Worm (Caenorhabditis elegans) whole organism, L4 larva: ENCODE data around the gene clec-221.
A peak's percentile ranks its signal among the peaks of the same experiment; 100 is the strongest.

ENCODE experiments used
- F44E2.7 ChIP-seq: fragments of 200-800 bp; sonication (Bioruptor generic); IDR thresholded peaks from 2 replicates; pipeline ENCODE4 v2.1.2; 2022; ENCODE audit warnings: missing genetic modification characterization, missing compliant biosample characterization
- R02D3.7 ChIP-seq: fragments of 150-350 bp; sonication (generic microtip); optimal IDR thresholded peaks from 3 replicates; lab custom pipeline; 2014; ENCODE audit warnings: missing biosample characterization, missing genetic modification characterization
- T20F7.1 ChIP-seq: fragments of 200-800 bp; sonication (Bioruptor generic); optimal IDR thresholded peaks from 2 replicates; lab custom pipeline; 2018; ENCODE audit warnings: mild to moderate bottlenecking, missing genetic modification characterization, missing compliant biosample characterization
- T26A8.4 ChIP-seq: fragments of 200-800 bp; sonication (Bioruptor generic); IDR thresholded peaks from 2 replicates; pipeline ENCODE4 v1.3.6; 2022; ENCODE audit warnings: missing genetic modification characterization, missing compliant biosample characterization
- Y48G9A.11 ChIP-seq: fragments of 200-800 bp; sonication (Bioruptor generic); IDR thresholded peaks from 2 replicates; pipeline ENCODE4 v1.3.6; 2022; ENCODE audit warnings: missing genetic modification reagents, missing genetic modification characterization, missing compliant biosample characterization
- Y5F2A.4 ChIP-seq: fragments of 200-800 bp; sonication (Bioruptor generic); optimal IDR thresholded peaks from 2 replicates; lab custom pipeline; 2018; ENCODE audit warnings: mild to moderate bottlenecking, missing genetic modification characterization, missing compliant biosample characterization
- aha-1 ChIP-seq: fragments of 150-350 bp; peaks from one replicate; lab custom pipeline; 2014; ENCODE audit warnings: missing biosample characterization, missing genetic modification characterization
- aly-2 ChIP-seq: sonication (generic microtip); optimal IDR thresholded peaks from 2 replicates; lab custom pipeline; 2018; ENCODE audit warnings: missing biosample characterization, missing genetic modification characterization
- ama-1 ChIP-seq: fragments of 150-350 bp; optimal IDR thresholded peaks from 2 replicates; lab custom pipeline; 2014; ENCODE audit warnings: inconsistent platforms, mixed read lengths
- arid-1 ChIP-seq: fragments of 200-800 bp; sonication (Bioruptor generic); conservative IDR thresholded peaks from 2 replicates; pipeline ENCODE4 v1.3.6; 2022; ENCODE audit warnings: missing genetic modification reagents, missing genetic modification characterization, missing compliant biosample characterization
- attf-4 ChIP-seq: sonication (generic microtip); optimal IDR thresholded peaks from 3 replicates; lab custom pipeline; 2017; ENCODE audit warnings: missing biosample characterization, missing genetic modification characterization
- ceh-28 ChIP-seq: fragments of 150-350 bp; optimal IDR thresholded peaks from 2 replicates; lab custom pipeline; 2014; ENCODE audit warnings: missing biosample characterization, missing genetic modification reagents, missing genetic modification characterization
- ceh-44 ChIP-seq: fragments of 200-800 bp; sonication (Bioruptor generic); IDR thresholded peaks from 2 replicates; pipeline ENCODE4 v1.3.6; 2022; ENCODE audit warnings: missing genetic modification reagents, missing genetic modification characterization, missing compliant biosample characterization
- ces-1 ChIP-seq: fragments of 150-350 bp; sonication (generic microtip); optimal IDR thresholded peaks from 4 replicates; lab custom pipeline; 2014; ENCODE audit warnings: missing biosample characterization, missing genetic modification reagents, missing genetic modification characterization
- cey-2 ChIP-seq: sonication (generic microtip); optimal IDR thresholded peaks from 3 replicates; lab custom pipeline; 2017; ENCODE audit warnings: missing genetic modification characterization, mild to moderate bottlenecking, missing compliant biosample characterization, antibody characterized with exemption, borderline replicate concordance; ENCODE audit not compliant: insufficient read depth
- ctbp-1 ChIP-seq: fragments of 200-800 bp; sonication (Bioruptor generic); IDR thresholded peaks from 2 replicates; pipeline ENCODE4 v1.3.6; 2022; ENCODE audit warnings: missing genetic modification reagents, missing genetic modification characterization, missing compliant biosample characterization
- daf-12 ChIP-seq: fragments of 150-350 bp; optimal IDR thresholded peaks from 2 replicates; lab custom pipeline; 2014; ENCODE audit warnings: missing biosample characterization, missing genetic modification reagents, missing genetic modification characterization
- daf-19 ChIP-seq: fragments of 200-800 bp; sonication (Bioruptor generic); conservative IDR thresholded peaks from 2 replicates; pipeline ENCODE4 v1.3.6; 2022; ENCODE audit warnings: missing genetic modification characterization, missing compliant biosample characterization
- daf-8 ChIP-seq: fragments of 200-800 bp; sonication (Bioruptor generic); IDR thresholded peaks from 2 replicates; pipeline ENCODE4 v1.3.6; 2022; ENCODE audit warnings: missing genetic modification characterization, missing compliant biosample characterization
- dmd-6 ChIP-seq: fragments of 200-800 bp; sonication (Bioruptor generic); IDR thresholded peaks from 2 replicates; pipeline ENCODE4 v1.3.6; 2022; ENCODE audit warnings: missing genetic modification reagents, missing genetic modification characterization, missing compliant biosample characterization
- dmd-8 ChIP-seq: fragments of 200-800 bp; sonication (Bioruptor generic); IDR thresholded peaks from 2 replicates; pipeline ENCODE4 v1.3.6; 2022; ENCODE audit warnings: missing genetic modification characterization, missing compliant biosample characterization
- dpl-1 ChIP-seq: fragments of 150-350 bp; optimal IDR thresholded peaks from 2 replicates; lab custom pipeline; 2014; ENCODE audit warnings: missing biosample characterization, missing genetic modification reagents, missing genetic modification characterization
- egl-43 ChIP-seq: fragments of 200-800 bp; sonication (Bioruptor generic); IDR thresholded peaks from 2 replicates; pipeline ENCODE4 v1.3.6; 2022; ENCODE audit warnings: missing genetic modification reagents, missing genetic modification characterization, missing compliant biosample characterization
- fos-1 ChIP-seq: fragments of 150-350 bp; optimal IDR thresholded peaks from 2 replicates; lab custom pipeline; 2014; ENCODE audit warnings: missing biosample characterization, missing genetic modification characterization
- hif-1 ChIP-seq, 2 experiments: sonication (generic microtip); optimal IDR thresholded peaks; 2 replicates each; lab custom pipeline; 2016 to 2017; ENCODE audit warnings: missing compliant biosample characterization in 2 of 2, missing genetic modification characterization in 2 of 2, missing genetic modification reagents in 2 of 2, missing genotype in 2 of 2, mild to moderate bottlenecking in 1 of 2
- jun-1 ChIP-seq: fragments of 150-350 bp; optimal IDR thresholded peaks from 2 replicates; lab custom pipeline; 2014; ENCODE audit warnings: missing biosample characterization, missing genetic modification reagents, missing genetic modification characterization
- lin-1 ChIP-seq: fragments of 200-800 bp; sonication (Bioruptor generic); IDR thresholded peaks from 2 replicates; pipeline ENCODE4 v1.3.6; 2022; ENCODE audit warnings: missing genetic modification reagents, missing genetic modification characterization, missing compliant biosample characterization
- lin-13 ChIP-seq: fragments of 150-350 bp; optimal IDR thresholded peaks from 2 replicates; lab custom pipeline; 2014; ENCODE audit warnings: missing biosample characterization, missing genetic modification reagents, missing genetic modification characterization
- lin-15B ChIP-seq: fragments of 150-350 bp; sonication (generic microtip); optimal IDR thresholded peaks from 3 replicates; lab custom pipeline; 2014; ENCODE audit warnings: missing biosample characterization, missing genetic modification characterization
- lin-38 ChIP-seq: fragments of 200-800 bp; sonication (Bioruptor generic); IDR thresholded peaks from 2 replicates; pipeline ENCODE4 v1.3.6; 2022; ENCODE audit warnings: missing genetic modification reagents, missing genetic modification characterization, missing compliant biosample characterization
- lir-3 ChIP-seq: sonication (generic microtip); optimal IDR thresholded peaks from 2 replicates; lab custom pipeline; 2016; ENCODE audit warnings: mild to moderate bottlenecking, missing genetic modification characterization, missing compliant biosample characterization
- lsy-2 ChIP-seq, 2 experiments: fragments of 150-350 bp in 1 of 2; sonication (generic microtip) in 1 of 2; optimal IDR thresholded peaks; 2 replicates each; lab custom pipeline; 2014 to 2017; ENCODE audit warnings: missing biosample characterization in 2 of 2, missing genetic modification characterization in 2 of 2
- madf-5 ChIP-seq, 2 experiments: fragments of 200-800 bp; sonication (Bioruptor generic); IDR thresholded peaks; 2 replicates each; pipeline ENCODE4 v1.3.6; 2022; ENCODE audit warnings: missing compliant biosample characterization in 2 of 2, missing genetic modification characterization in 2 of 2
- mep-1 ChIP-seq: fragments of 150-350 bp; sonication (generic microtip); optimal IDR thresholded peaks from 3 replicates; lab custom pipeline; 2014; ENCODE audit warnings: missing biosample characterization, missing genetic modification characterization
- mes-2 ChIP-seq: sonication (generic microtip); optimal IDR thresholded peaks from 2 replicates; lab custom pipeline; 2016; ENCODE audit warnings: missing genotype, mild to moderate bottlenecking, missing genetic modification characterization, missing compliant biosample characterization; ENCODE audit not compliant: poor library complexity, severe bottlenecking
- mxl-3 ChIP-seq: fragments of 200-800 bp; sonication (Bioruptor generic); optimal IDR thresholded peaks from 2 replicates; lab custom pipeline; 2018; ENCODE audit warnings: mild to moderate bottlenecking, missing genetic modification characterization, missing compliant biosample characterization
- nhr-10 ChIP-seq: fragments of 150-350 bp; optimal IDR thresholded peaks from 2 replicates; lab custom pipeline; 2014; ENCODE audit warnings: missing biosample characterization, missing genetic modification characterization
- nhr-111 ChIP-seq: fragments of 200-800 bp; sonication (Bioruptor generic); optimal IDR thresholded peaks from 2 replicates; lab custom pipeline; 2018; ENCODE audit warnings: mild to moderate bottlenecking, missing genetic modification characterization, missing compliant biosample characterization
- nhr-237 ChIP-seq: sonication (generic microtip); optimal IDR thresholded peaks from 2 replicates; lab custom pipeline; 2017; ENCODE audit warnings: missing biosample characterization, missing genetic modification characterization
- nhr-48 ChIP-seq: sonication (generic microtip); optimal IDR thresholded peaks from 2 replicates; lab custom pipeline; 2016; ENCODE audit warnings: mild to moderate bottlenecking, missing genetic modification characterization, missing compliant biosample characterization
- nhr-6 ChIP-seq: fragments of 150-350 bp; optimal IDR thresholded peaks from 2 replicates; lab custom pipeline; 2014; ENCODE audit warnings: missing biosample characterization, missing genetic modification characterization
- pha-4 ChIP-seq, 2 experiments: fragments of 150-350 bp in 1 of 2; fragments of 200-800 bp in 1 of 2; sonication (Bioruptor generic) in 1 of 2; IDR thresholded peaks in 1 of 2; optimal IDR thresholded peaks in 1 of 2; 2 replicates each; pipeline versions ENCODE4 v1.3.6 to Lab custom; 2014 to 2022; ENCODE audit warnings: missing genetic modification characterization in 2 of 2, missing genetic modification reagents in 2 of 2, missing biosample characterization in 1 of 2, missing compliant biosample characterization in 1 of 2
- php-3 ChIP-seq: fragments of 200-800 bp; sonication (Bioruptor generic); IDR thresholded peaks from 2 replicates; pipeline ENCODE4 v1.3.6; 2022; ENCODE audit warnings: missing genetic modification reagents, missing genetic modification characterization, missing compliant biosample characterization
- sdz-12 ChIP-seq: fragments of 200-800 bp; sonication (Bioruptor generic); optimal IDR thresholded peaks from 2 replicates; lab custom pipeline; 2018; ENCODE audit warnings: mild to moderate bottlenecking, missing genetic modification characterization, missing compliant biosample characterization
- skn-1 ChIP-seq: fragments of 150-350 bp; optimal IDR thresholded peaks from 2 replicates; lab custom pipeline; 2014; ENCODE audit warnings: missing biosample characterization, missing genetic modification characterization
- tag-97 ChIP-seq: fragments of 200-800 bp; sonication (Bioruptor generic); IDR thresholded peaks from 2 replicates; pipeline ENCODE4 v1.3.6; 2022; ENCODE audit warnings: missing genetic modification characterization, missing compliant biosample characterization
- vab-7 ChIP-seq: fragments of 200-800 bp; sonication (Bioruptor generic); IDR thresholded peaks from 2 replicates; pipeline ENCODE4 v1.3.6; 2022; ENCODE audit warnings: missing genetic modification reagents, missing genetic modification characterization, missing compliant biosample characterization
- zag-1 ChIP-seq: fragments of 150-350 bp; optimal IDR thresholded peaks from 2 replicates; lab custom pipeline; 2014; ENCODE audit warnings: missing biosample characterization, missing genetic modification characterization
- zfp-3 ChIP-seq: fragments of 200-800 bp; sonication (Bioruptor generic); conservative IDR thresholded peaks from 2 replicates; pipeline ENCODE4 v1.3.6; 2022; ENCODE audit warnings: missing genetic modification reagents, missing genetic modification characterization, missing compliant biosample characterization
- zip-11 ChIP-seq: fragments of 200-800 bp; sonication (Bioruptor generic); IDR thresholded peaks from 2 replicates; pipeline ENCODE4 v1.3.6; 2022; ENCODE audit warnings: missing genetic modification characterization, missing compliant biosample characterization
- ztf-11 ChIP-seq: fragments of 150-350 bp; optimal IDR thresholded peaks from 2 replicates; lab custom pipeline; 2014; ENCODE audit warnings: missing biosample characterization, missing genetic modification characterization

Gene clec-221

ce11 chrV:10967594-10968273 lies 13.5 kb upstream of the clec-221 start (continued):
- TF ChIP-seq Y48G9A.11 (0 out of 2 replicates have a peak, but pooled peaks have one; percentile 42), nhr-10 (tag; lab: Kevin White, UChicago) (no peak), aha-1 (tag; lab: Kevin White, UChicago) (no peak), hif-1 (tag; optimal IDR thresholded peaks at IDR 0.05; lab: Kevin White, UChicago) (no peak), mxl-3 (GFP tag; lab: Kevin White, UChicago) (no peak), jun-1 (no peak), ceh-28 (no peak), R02D3.7 (tag; lab: Kevin White, UChicago) (no peak), nhr-237 (tag; lab: Kevin White, UChicago) (no peak), mes-2 (tag; lab: Kevin White, UChicago) (no peak), vab-7 (GFP tag; lab: Robert Waterston, UW) (no peak), cey-2 (no peak), sdz-12 (GFP tag; lab: Kevin White, UChicago) (no peak), ceh-44 (GFP tag; lab: Robert Waterston, UW) (no peak), F44E2.7 (no peak), Y5F2A.4 (GFP tag; lab: Kevin White, UChicago) (no peak), lsy-2 (tag; optimal IDR thresholded peaks at IDR 0.05; lab: Kevin White, UChicago) (no peak), nhr-48 (tag; lab: Kevin White, UChicago) (peak; percentile 60), nhr-6 (no peak), ces-1 (GFP tag; lab: Kevin White, UChicago) (no peak), aly-2 (no peak), nhr-111 (no peak), mep-1 (no peak), tag-97 (GFP tag; lab: Robert Waterston, UW) (no peak), lin-38 (GFP tag; lab: Robert Waterston, UW) (no peak), dmd-8 (GFP tag; lab: Robert Waterston, UW) (no peak), fos-1 (tag; lab: Kevin White, UChicago) (no peak), daf-19 (GFP tag; lab: Robert Waterston, UW) (no peak), php-3 (0 out of 2 replicates have a peak, but pooled peaks have one; percentile 27), lir-3 (tag; lab: Kevin White, UChicago) (no peak), T26A8.4 (GFP tag; lab: Robert Waterston, UW) (peak; percentile 15; the same call in 1 of the 2 replicates), T20F7.1 (GFP tag; lab: Kevin White, UChicago) (peak; percentile 67), dmd-6 (GFP tag; lab: Robert Waterston, UW) (peak; percentile 99), ama-1 (lab: Kevin White, UChicago) (no peak), daf-8 (GFP tag; lab: Robert Waterston, UW) (no peak), madf-5 (GFP tag; IDR thresholded peaks at IDR 0.05; lab: Robert Waterston, UW) (0 out of 4 replicates have a peak, but pooled peaks of 1 of the 2 experiments have one; percentile 39), ztf-11 (no peak), zfp-3 (GFP tag; lab: Robert Waterston, UW) (peak; percentile 75), dpl-1 (GFP tag; lab: Kevin White, UChicago) (no peak), lin-15B (tag; lab: Kevin White, UChicago) (no peak), daf-12 (tag; lab: Kevin White, UChicago) (no peak), skn-1 (no peak), lin-13 (GFP tag; lab: Kevin White, UChicago) (no peak), lin-1 (GFP tag; lab: Robert Waterston, UW) (no peak; the same call in 1 of the 2 replicates), attf-4 (tag; lab: Kevin White, UChicago) (no peak), zip-11 (no peak), ctbp-1 (GFP tag; lab: Robert Waterston, UW) (no peak), arid-1 (GFP tag; lab: Robert Waterston, UW) (no peak), pha-4 (GFP tag; IDR thresholded peaks at IDR 0.05; lab: Robert Waterston, UW) (no peak), pha-4 (tag; optimal IDR thresholded peaks at IDR 0.05; lab: Kevin White, UChicago) (no peak), egl-43 (no peak), zag-1 (tag; lab: Kevin White, UChicago) (no peak)
